Worm (Caenorhabditis elegans) whole organism, late embryonic: ENCODE results near the gene sra-34.

Experiments used
- Y22D7AL.16 ChIP-seq: sonication (generic microtip); optimal IDR thresholded peaks from 2 replicates; lab custom pipeline; 2016; ENCODE audit warnings: missing genetic modification characterization, missing compliant biosample characterization
- madf-2 ChIP-seq: sonication (generic microtip); optimal IDR thresholded peaks from 2 replicates; lab custom pipeline; 2017; ENCODE audit warnings: missing genetic modification characterization, missing compliant biosample characterization
- pqm-1 ChIP-seq: sonication (generic microtip); optimal IDR thresholded peaks from 2 replicates; lab custom pipeline; 2016; ENCODE audit warnings: missing genetic modification characterization, missing compliant biosample characterization

ce11 chrII:4510684-4511083 lies 32.8 kb downstream of the sra-34 start:
- TF ChIP-seq madf-2 (tag; lab: Kevin White, UChicago): no peak
- TF ChIP-seq Y22D7AL.16 (tag; lab: Kevin White, UChicago): no peak
- TF ChIP-seq pqm-1 (tag; lab: Kevin White, UChicago): no peak
